Fruit fly (Drosophila melanogaster): Measurements from ENCODE around the gene CG8563.

Gene CG8563

dm6 chr3L:7397979-7398378 lies 7.4 kb downstream of the CG8563 start, which contains the start of gene CG8562:
CG8562 (plus strand) TSS chr3L:7398285.
- no peak for TF ChIP-seq GATAd (GFP tag; optimal IDR thresholded peaks at IDR 0.05)
- no peak for TF ChIP-seq Dfd (GFP tag; optimal IDR thresholded peaks at IDR 0.05)
- no peak for TF ChIP-seq pan (optimal IDR thresholded peaks at IDR 0.05)
- TF ChIP-seq woc (GFP tag; optimal IDR thresholded peaks at IDR 0.05) = no peak
- no peak for TF ChIP-seq fru (GFP tag; optimal IDR thresholded peaks at IDR 0.05)
- TF ChIP-seq CrebA (GFP tag; optimal IDR thresholded peaks at IDR 0.05; ENCODE audit: borderline replicate concordance) = no peak
- TF ChIP-seq CG9705 (GFP tag; optimal IDR thresholded peaks at IDR 0.05) = no peak
- TF ChIP-seq br (GFP tag; optimal IDR thresholded peaks at IDR 0.05) = no peak
- no peak for TF ChIP-seq Abd-B (GFP tag; optimal IDR thresholded peaks at IDR 0.05)
- TF ChIP-seq ey (GFP tag; optimal IDR thresholded peaks at IDR 0.05) = no peak
- no peak for TF ChIP-seq foxo (GFP tag; optimal IDR thresholded peaks at IDR 0.05)
- TF ChIP-seq psq (GFP tag; optimal IDR thresholded peaks at IDR 0.05) = no peak
- TF ChIP-seq Hnf4 (GFP tag; optimal IDR thresholded peaks at IDR 0.05) = no peak
- no peak for TF ChIP-seq usp (GFP tag; optimal IDR thresholded peaks at IDR 0.05)
- TF ChIP-seq h (GFP tag; optimal IDR thresholded peaks at IDR 0.05) = no peak
- TF ChIP-seq CG32264 (GFP tag; optimal IDR thresholded peaks at IDR 0.05) = no peak
- TF ChIP-seq OdsH (GFP tag; optimal IDR thresholded peaks at IDR 0.05) = no peak
- TF ChIP-seq dl (GFP tag; optimal IDR thresholded peaks at IDR 0.05; ENCODE audit: insufficient read depth in 1 of 2, partially characterized antibody in 2 of 2) = no peak
- TF ChIP-seq Vsx2 (GFP tag; optimal IDR thresholded peaks at IDR 0.05; ENCODE audit: partially characterized antibody) = no peak

dm6 chr3L:7399770-7400169 lies 9.2 kb downstream of the CG8563 start, which contains the start of gene CG18417:
CG18417 (plus strand) TSS chr3L:7400070.
- TF ChIP-seq dmrt93B (GFP tag; optimal IDR thresholded peaks at IDR 0.05) (no peak), sv (GFP tag; optimal IDR thresholded peaks at IDR 0.05) (no peak), woc (GFP tag; optimal IDR thresholded peaks at IDR 0.05) (no peak), Hr83 (GFP tag; optimal IDR thresholded peaks at IDR 0.05; ENCODE audit: poor library complexity, severe bottlenecking) (no peak), tai (GFP tag; optimal IDR thresholded peaks at IDR 0.05) (no peak), CrebA (GFP tag; optimal IDR thresholded peaks at IDR 0.05; ENCODE audit: borderline replicate concordance) (no peak), Jra (GFP tag; optimal IDR thresholded peaks at IDR 0.05) (no peak), br (GFP tag; optimal IDR thresholded peaks at IDR 0.05) (no peak), jim (GFP tag; optimal IDR thresholded peaks at IDR 0.05) (no peak), dsf (GFP tag; optimal IDR thresholded peaks at IDR 0.05; ENCODE audit: borderline replicate concordance) (no peak), CG9705 (GFP tag; optimal IDR thresholded peaks at IDR 0.05) (no peak), CG32264 (GFP tag; optimal IDR thresholded peaks at IDR 0.05) (no peak), rgr (GFP tag; optimal IDR thresholded peaks at IDR 0.05) (no peak), OdsH (GFP tag; optimal IDR thresholded peaks at IDR 0.05) (no peak), fru (GFP tag; optimal IDR thresholded peaks at IDR 0.05) (no peak)

dm6 chr3L:7401972-7402371 lies 11.4 kb downstream of the CG8563 start:
- TF ChIP-seq N (GFP tag; optimal IDR thresholded peaks at IDR 0.05) (no peak), HLH106 (tag; optimal IDR thresholded peaks at IDR 0.05) (no peak), sage (GFP tag; optimal IDR thresholded peaks at IDR 0.05) (no peak), brk (GFP tag; optimal IDR thresholded peaks at IDR 0.05) (no peak), OdsH (GFP tag; optimal IDR thresholded peaks at IDR 0.05) (no peak), dmrt93B (GFP tag; optimal IDR thresholded peaks at IDR 0.05) (no peak), foxo (GFP tag; optimal IDR thresholded peaks at IDR 0.05) (no peak), jim (GFP tag; optimal IDR thresholded peaks at IDR 0.05) (no peak), Dif (GFP tag; optimal IDR thresholded peaks at IDR 0.05; ENCODE audit: partially characterized antibody) (no peak), Rel (GFP tag; optimal IDR thresholded peaks at IDR 0.05) (no peak), Rel (tag; optimal IDR thresholded peaks at IDR 0.05) (no peak)

dm6 chr3L:7404081-7404480 lies 13.5 kb downstream of the CG8563 start, which contains the start of gene CG8560:
CG8560 (minus strand) TSS chr3L:7404181.
- TF ChIP-seq br (GFP tag; optimal IDR thresholded peaks at IDR 0.05) (no peak), psq (GFP tag; optimal IDR thresholded peaks at IDR 0.05) (no peak), pan (optimal IDR thresholded peaks at IDR 0.05) (no peak), Jra (GFP tag; optimal IDR thresholded peaks at IDR 0.05) (no peak)

Data from whole organism, wandering third instar larva.